Fruit fly (Drosophila melanogaster): ENCODE data around the gene mge.

The mge gene

DNA sequence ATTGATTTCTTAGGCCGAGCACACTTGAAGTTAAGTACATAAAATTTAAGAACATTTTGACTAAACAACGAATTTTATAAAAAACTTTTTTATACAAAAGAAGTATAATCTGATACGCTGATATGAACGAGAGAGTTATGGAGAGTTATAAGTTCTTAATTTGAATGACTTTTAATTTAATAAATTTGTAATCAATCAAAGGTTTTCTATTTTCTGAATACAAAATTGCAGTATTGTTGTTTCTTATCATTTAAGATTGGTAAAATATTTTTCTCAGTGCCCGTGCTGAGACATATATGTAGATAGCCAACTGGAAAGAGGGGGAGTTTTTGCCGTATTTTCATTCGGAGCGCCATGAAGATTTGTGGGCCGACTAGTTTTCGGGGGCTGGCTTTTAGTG lies 36.6 kb downstream of the mge start (continued):
- TF ChIP-seq Sox102F (GFP tag; optimal IDR thresholded peaks at IDR 0.05) (peak; percentile 62), Ssrp (tag; optimal IDR thresholded peaks at IDR 0.05) (peak; percentile 71), Antp (GFP tag; optimal IDR thresholded peaks at IDR 0.05) (no peak), CG11093 (GFP tag; IDR thresholded peaks at IDR 0.05) (no peak), Lhr (GFP tag; optimal IDR thresholded peaks at IDR 0.05) (peak; percentile 18), CG4404 (GFP tag; IDR thresholded peaks at IDR 0.05) (no peak), oc (tag; optimal IDR thresholded peaks at IDR 0.05) (peak; percentile 20), Oli (tag; optimal IDR thresholded peaks at IDR 0.05) (peak; percentile 51), CG4328 (GFP tag; optimal IDR thresholded peaks at IDR 0.05) (no peak), ham (GFP tag; IDR thresholded peaks at IDR 0.05) (no peak), CG15696 (tag; optimal IDR thresholded peaks at IDR 0.05) (no peak), E2f1 (GFP tag; IDR thresholded peaks at IDR 0.05) (0 out of 2 replicates have a peak, but pooled peaks have one; percentile 32), HLH3B (GFP tag; IDR thresholded peaks at IDR 0.05) (no peak), CG9797 (GFP tag; optimal IDR thresholded peaks at IDR 0.05) (no peak), CG31388 (GFP tag; optimal IDR thresholded peaks at IDR 0.05) (no peak), CG2199 (GFP tag; IDR thresholded peaks at IDR 0.05) (no peak), corto (GFP tag; optimal IDR thresholded peaks at IDR 0.05) (no peak), trem (tag; optimal IDR thresholded peaks at IDR 0.05) (peak; percentile 31), NK7.1 (GFP tag; optimal IDR thresholded peaks at IDR 0.05) (no peak), ato (GFP tag; IDR thresholded peaks at IDR 0.05; ENCODE audit: partially characterized antibody) (no peak), Nf-YB (GFP tag; optimal IDR thresholded peaks at IDR 0.05) (peak; percentile 49), CG13424 (tag; optimal IDR thresholded peaks at IDR 0.05) (peak; percentile 54), fd102C (GFP tag; optimal IDR thresholded peaks at IDR 0.05) (no peak), cwo (GFP tag; optimal IDR thresholded peaks at IDR 0.05) (no peak), CG11504 (tag; optimal IDR thresholded peaks at IDR 0.05) (peak; percentile 37), Mes4 (GFP tag; optimal IDR thresholded peaks at IDR 0.05) (no peak), fru (optimal IDR thresholded peaks at IDR 0.05) (no peak), lmd (GFP tag; IDR thresholded peaks at IDR 0.05) (no peak), HmgZ (tag; optimal IDR thresholded peaks at IDR 0.05) (no peak), knrl (GFP tag; IDR thresholded peaks at IDR 0.05; ENCODE audit: partially characterized antibody) (no peak), bab2 (GFP tag; optimal IDR thresholded peaks at IDR 0.05) (no peak), CG18476 (GFP tag; optimal IDR thresholded peaks at IDR 0.05) (no peak), CG8924 (tag; optimal IDR thresholded peaks at IDR 0.05) (peak; percentile 63), CG4424 (GFP tag; optimal IDR thresholded peaks at IDR 0.05) (peak; percentile 49), CG11398 (GFP tag; optimal IDR thresholded peaks at IDR 0.05) (no peak), caup (GFP tag; optimal IDR thresholded peaks at IDR 0.05; ENCODE audit: severe bottlenecking) (no peak), jumu (GFP tag; optimal IDR thresholded peaks at IDR 0.05) (no peak), nom (GFP tag; optimal IDR thresholded peaks at IDR 0.05) (no peak), eve (GFP tag; optimal IDR thresholded peaks at IDR 0.05) (no peak), Fer1 (GFP tag; optimal IDR thresholded peaks at IDR 0.05) (no peak), CG8765 (GFP tag; IDR thresholded peaks at IDR 0.05) (no peak), fd3F (GFP tag; optimal IDR thresholded peaks at IDR 0.05) (no peak), Eip74EF (GFP tag; optimal IDR thresholded peaks at IDR 0.05) (peak in 1 of 2 experiments; percentile 18), CG16863 (GFP tag; optimal IDR thresholded peaks at IDR 0.05) (no peak), D (optimal IDR thresholded peaks at IDR 0.05) (no peak), D (GFP tag; optimal IDR thresholded peaks at IDR 0.05) (peak; percentile 29), Ada2b (GFP tag; IDR thresholded peaks at IDR 0.05) (no peak), ken (GFP tag; IDR thresholded peaks at IDR 0.05) (no peak; the same call in 2 of the 3 replicates), dysf (GFP tag; IDR thresholded peaks at IDR 0.05) (no peak), bcd (GFP tag; optimal IDR thresholded peaks at IDR 0.05) (peak; percentile 9), inv (GFP tag; IDR thresholded peaks at IDR 0.05; ENCODE audit: partially characterized antibody) (no peak)

Measured in whole organism, embryonic.